Fruit fly (Drosophila melanogaster) whole organism, prepupa: Measurements from ENCODE around the gene Polr1E.

Source experiments
- CG10669 ChIP-seq: fragments of 200-800 bp; sonication (Bioruptor generic); optimal IDR thresholded peaks from 3 replicates; lab custom pipeline; 2018; ENCODE audit warnings: missing biosample characterization, mild to moderate bottlenecking, missing genetic modification characterization, moderate library complexity
- CG11902 ChIP-seq: fragments of 200-800 bp; sonication (Bioruptor generic); optimal IDR thresholded peaks from 3 replicates; lab custom pipeline; 2016; ENCODE audit warnings: missing biosample characterization, missing genetic modification characterization
- CG1621 ChIP-seq: fragments of 200-800 bp; sonication (Bioruptor generic); optimal IDR thresholded peaks from 3 replicates; lab custom pipeline; 2018; ENCODE audit warnings: missing biosample characterization, mild to moderate bottlenecking, missing genetic modification characterization
- CG16779 ChIP-seq: fragments of 200-800 bp; sonication (Bioruptor generic); optimal IDR thresholded peaks from 3 replicates; lab custom pipeline; 2017; ENCODE audit warnings: missing biosample characterization, mild to moderate bottlenecking, missing genetic modification characterization
- CG3032 ChIP-seq: fragments of 200-800 bp; optimal IDR thresholded peaks from 2 replicates; lab custom pipeline; 2019; ENCODE audit warnings: missing biosample characterization, mild to moderate bottlenecking, missing genetic modification characterization, moderate library complexity
- CG31627 ChIP-seq: fragments of 200-800 bp; sonication (Bioruptor generic); optimal IDR thresholded peaks from 3 replicates; lab custom pipeline; 2016; ENCODE audit warnings: missing biosample characterization, missing genetic modification characterization
- CG32006 ChIP-seq: fragments of 200-800 bp; sonication (Bioruptor generic); optimal IDR thresholded peaks from 3 replicates; lab custom pipeline; 2017; ENCODE audit warnings: missing biosample characterization, mild to moderate bottlenecking, missing genetic modification characterization
- CG34406 ChIP-seq: fragments of 200-800 bp; sonication (Bioruptor generic); optimal IDR thresholded peaks from 3 replicates; lab custom pipeline; 2016; ENCODE audit warnings: missing biosample characterization, missing genetic modification characterization
- CG3919 ChIP-seq: fragments of 200-800 bp; sonication (Bioruptor generic); optimal IDR thresholded peaks from 3 replicates; lab custom pipeline; 2016; ENCODE audit warnings: missing biosample characterization, missing genetic modification characterization
- CG6163 ChIP-seq: fragments of 200-800 bp; sonication (Bioruptor generic); IDR thresholded peaks from 3 replicates; pipeline ENCODE4 v1.3.6; 2022; ENCODE audit warnings: missing biosample characterization, missing genetic modification characterization
- CG6276 ChIP-seq: fragments of 200-800 bp; sonication (Bioruptor generic); optimal IDR thresholded peaks from 2 replicates; lab custom pipeline; 2017; ENCODE audit warnings: missing biosample characterization, mild to moderate bottlenecking, missing genetic modification characterization
- CG6792 ChIP-seq: fragments of 200-800 bp; sonication (Bioruptor generic); optimal IDR thresholded peaks from 3 replicates; lab custom pipeline; 2016; ENCODE audit warnings: missing biosample characterization, missing genetic modification characterization
- CG6808 ChIP-seq: fragments of 200-800 bp; sonication (Bioruptor generic); optimal IDR thresholded peaks from 3 replicates; lab custom pipeline; 2017; ENCODE audit warnings: missing biosample characterization, missing genetic modification characterization, mild to moderate bottlenecking, moderate library complexity, missing genetic modification reagents
- CG6854 ChIP-seq: fragments of 200-800 bp; sonication (Bioruptor generic); optimal IDR thresholded peaks from 2 replicates; lab custom pipeline; 2017; ENCODE audit warnings: missing biosample characterization, mild to moderate bottlenecking, missing genetic modification characterization
- CG7368 ChIP-seq: fragments of 200-800 bp; sonication (Bioruptor generic); optimal IDR thresholded peaks from 3 replicates; lab custom pipeline; 2016; ENCODE audit warnings: missing biosample characterization, missing genetic modification characterization
- CG8319 ChIP-seq: fragments of 200-800 bp; sonication (Bioruptor generic); optimal IDR thresholded peaks from 3 replicates; lab custom pipeline; 2016; ENCODE audit warnings: missing biosample characterization, missing genetic modification characterization
- CG8632 ChIP-seq: fragments of 200-800 bp; sonication (Bioruptor generic); optimal IDR thresholded peaks from 3 replicates; lab custom pipeline; 2016; ENCODE audit warnings: missing biosample characterization, missing genetic modification characterization
- CG9139 ChIP-seq: fragments of 200-800 bp; sonication (Bioruptor generic); optimal IDR thresholded peaks from 3 replicates; lab custom pipeline; 2017; ENCODE audit warnings: missing biosample characterization, mild to moderate bottlenecking, missing genetic modification characterization
- Eip78C ChIP-seq: fragments of 200-800 bp; sonication (Bioruptor generic); peaks from one replicate; lab custom pipeline; 2016; ENCODE audit warnings: missing biosample characterization, missing genetic modification characterization
- Ets21C ChIP-seq: fragments of 200-800 bp; sonication (Bioruptor generic); optimal IDR thresholded peaks from 3 replicates; lab custom pipeline; 2016; ENCODE audit warnings: missing biosample characterization, missing genetic modification characterization
- Ets96B ChIP-seq: fragments of 200-800 bp; optimal IDR thresholded peaks from 2 replicates; lab custom pipeline; 2019; ENCODE audit warnings: missing biosample characterization, mild to moderate bottlenecking, missing genetic modification characterization, moderate library complexity
- Gug ChIP-seq: fragments of 200-800 bp; sonication (Bioruptor generic); IDR thresholded peaks from 2 replicates; pipeline ENCODE4 v1.3.6; 2022; ENCODE audit warnings: missing biosample characterization, missing genetic modification characterization
- Hr38 ChIP-seq: sonication (Bioruptor generic); optimal IDR thresholded peaks from 2 replicates; lab custom pipeline; 2016; ENCODE audit warnings: missing biosample characterization, missing genetic modification characterization
- Lpt ChIP-seq: fragments of 200-800 bp; sonication (Bioruptor generic); optimal IDR thresholded peaks from 3 replicates; lab custom pipeline; 2016; ENCODE audit warnings: missing biosample characterization, missing genetic modification characterization
- Met ChIP-seq: fragments of 200-800 bp; sonication (Bioruptor generic); optimal IDR thresholded peaks from 3 replicates; lab custom pipeline; 2016; ENCODE audit warnings: missing biosample characterization, missing genetic modification characterization
- OdsH ChIP-seq: fragments of 200-800 bp; sonication (Bioruptor generic); optimal IDR thresholded peaks from 3 replicates; lab custom pipeline; 2016; ENCODE audit warnings: missing biosample characterization, missing genetic modification characterization
- Sox102F ChIP-seq: fragments of 200-800 bp; sonication (Bioruptor generic); optimal IDR thresholded peaks from 2 replicates; lab custom pipeline; 2016; ENCODE audit warnings: missing biosample characterization, mild to moderate bottlenecking, missing genetic modification characterization
- Sox14 ChIP-seq: fragments of 200-800 bp; sonication (Bioruptor generic); optimal IDR thresholded peaks from 3 replicates; lab custom pipeline; 2016; ENCODE audit warnings: missing biosample characterization, missing genetic modification characterization
- acj6 ChIP-seq: fragments of 200-800 bp; sonication (Bioruptor generic); optimal IDR thresholded peaks from 3 replicates; lab custom pipeline; 2016; ENCODE audit warnings: missing biosample characterization, missing genetic modification characterization
- eg ChIP-seq: fragments of 200-800 bp; sonication (Bioruptor generic); IDR thresholded peaks from 3 replicates; pipeline ENCODE4 v1.3.6; 2022; ENCODE audit warnings: missing biosample characterization, missing genetic modification characterization
- esn ChIP-seq: fragments of 200-800 bp; sonication (Bioruptor generic); optimal IDR thresholded peaks from 2 replicates; lab custom pipeline; 2016; ENCODE audit warnings: missing biosample characterization, mild to moderate bottlenecking, missing genetic modification characterization, moderate library complexity
- fd85E ChIP-seq: fragments of 200-800 bp; sonication (Bioruptor generic); optimal IDR thresholded peaks from 3 replicates; lab custom pipeline; 2016; ENCODE audit warnings: missing biosample characterization, missing genetic modification characterization
- lz ChIP-seq: fragments of 200-800 bp; sonication (Bioruptor generic); optimal IDR thresholded peaks from 3 replicates; lab custom pipeline; 2016; ENCODE audit warnings: missing biosample characterization, missing genetic modification characterization
- net ChIP-seq: fragments of 200-800 bp; sonication (Bioruptor generic); optimal IDR thresholded peaks from 3 replicates; lab custom pipeline; 2016; ENCODE audit warnings: missing biosample characterization, missing genetic modification characterization
- pdm3 ChIP-seq: fragments of 200-800 bp; sonication (Bioruptor generic); optimal IDR thresholded peaks from 3 replicates; lab custom pipeline; 2016; ENCODE audit warnings: missing biosample characterization, missing genetic modification characterization
- salr ChIP-seq, 2 experiments: fragments of 200-800 bp; sonication (Bioruptor generic); optimal IDR thresholded peaks; 3 replicates each; lab custom pipeline; 2016 to 2018; ENCODE audit warnings: missing biosample characterization in 2 of 2, missing genetic modification characterization in 2 of 2, mild to moderate bottlenecking in 1 of 2
- spab ChIP-seq: fragments of 200-800 bp; sonication (Bioruptor generic); optimal IDR thresholded peaks from 2 replicates; lab custom pipeline; 2017; ENCODE audit warnings: missing biosample characterization, mild to moderate bottlenecking, missing genetic modification characterization, missing genetic modification reagents
- ss ChIP-seq, 2 experiments: fragments of 200-800 bp; sonication (Bioruptor generic); optimal IDR thresholded peaks; 2 replicates in 1 of 2; 3 replicates in 1 of 2; lab custom pipeline; 2017 to 2018; ENCODE audit warnings: mild to moderate bottlenecking in 2 of 2, missing biosample characterization in 2 of 2, missing genetic modification characterization in 2 of 2, moderate library complexity in 1 of 2
- svp ChIP-seq: fragments of 200-800 bp; sonication (Bioruptor generic); peaks from one replicate; lab custom pipeline; 2016; ENCODE audit warnings: missing biosample characterization, missing genetic modification characterization

Polr1E gene

DNA sequence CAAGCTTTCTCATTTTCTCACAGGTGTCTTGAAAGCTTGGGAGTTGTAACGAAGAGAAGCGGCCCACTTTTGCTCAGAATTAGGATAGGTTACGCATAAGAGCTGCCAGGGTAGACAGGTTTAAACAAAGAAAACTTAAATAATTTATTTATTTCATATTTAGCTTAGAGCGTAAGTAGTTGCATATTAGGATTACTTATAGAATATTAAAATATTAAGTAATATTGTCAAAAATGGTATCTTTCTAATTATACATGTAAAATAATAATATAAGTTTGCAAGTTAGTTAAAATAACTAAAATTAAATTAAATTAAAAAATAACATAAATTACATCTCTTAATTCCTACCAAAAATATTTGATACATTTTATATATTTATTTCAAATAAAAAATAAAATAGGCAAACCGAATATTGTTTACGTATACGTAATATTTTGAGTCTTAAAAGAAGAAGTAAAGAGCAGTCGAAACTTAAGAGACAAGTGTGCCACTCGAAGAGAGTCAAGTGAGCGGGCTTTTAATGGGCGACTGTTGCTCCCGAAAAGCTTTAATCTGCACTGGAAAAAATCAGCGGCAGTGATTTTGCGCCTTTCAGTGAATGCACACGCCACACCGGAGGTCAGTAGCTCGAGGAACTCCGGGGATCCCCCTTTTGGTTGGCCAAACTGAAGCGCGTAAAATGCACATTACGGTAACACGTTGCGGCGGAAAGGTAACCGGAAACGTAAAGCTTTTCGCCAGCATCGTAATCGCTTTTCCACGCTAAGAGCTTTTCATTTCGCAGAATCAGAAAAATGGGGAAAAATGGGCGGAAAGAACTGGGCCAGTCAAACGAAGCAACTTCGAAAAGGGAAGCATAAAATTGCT is 13.5 kb upstream of the Polr1E start (continued):
- TF ChIP-seq net (GFP tag; lab: Kevin White, UChicago) = peak; percentile 15
- peak; percentile 18; the same call in 1 of the 2 replicates for TF ChIP-seq Gug
- no peak for TF ChIP-seq CG8632 (GFP tag; lab: Kevin White, UChicago)

DNA sequence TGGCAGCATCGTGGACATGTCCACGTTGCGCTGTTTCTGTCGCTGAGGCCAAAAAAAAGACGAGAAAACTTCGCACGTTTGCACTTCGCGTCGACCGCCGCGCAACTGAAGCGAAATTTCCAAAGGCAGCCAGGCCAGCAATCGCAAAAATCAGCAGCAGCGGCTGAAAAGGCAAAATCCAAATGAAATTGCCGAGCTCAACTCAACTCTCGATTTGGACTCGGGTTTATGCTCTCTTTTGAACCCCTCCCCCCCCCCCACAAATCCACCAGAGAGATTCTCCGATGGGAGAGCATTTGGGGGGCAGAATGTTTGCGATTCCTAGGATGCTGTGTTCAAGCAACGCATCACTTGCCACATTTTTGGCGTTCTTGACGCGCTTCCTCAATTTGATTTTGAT is 12.8 kb upstream of the Polr1E start, which contains the start of gene PKD:
Gene PKD (minus strand): TSS at position 88 of the 400 bp plus-strand sequence.
- peak; percentile 68; the same call in 2 of the 3 replicates for TF ChIP-seq eg
- TF ChIP-seq CG6163 = 0 out of 3 replicates have a peak, but pooled peaks have one; percentile 45
- no peak for TF ChIP-seq CG6854 (GFP tag; lab: Kevin White, UChicago)
- TF ChIP-seq, all 60 proteins: peak for 2

DNA sequence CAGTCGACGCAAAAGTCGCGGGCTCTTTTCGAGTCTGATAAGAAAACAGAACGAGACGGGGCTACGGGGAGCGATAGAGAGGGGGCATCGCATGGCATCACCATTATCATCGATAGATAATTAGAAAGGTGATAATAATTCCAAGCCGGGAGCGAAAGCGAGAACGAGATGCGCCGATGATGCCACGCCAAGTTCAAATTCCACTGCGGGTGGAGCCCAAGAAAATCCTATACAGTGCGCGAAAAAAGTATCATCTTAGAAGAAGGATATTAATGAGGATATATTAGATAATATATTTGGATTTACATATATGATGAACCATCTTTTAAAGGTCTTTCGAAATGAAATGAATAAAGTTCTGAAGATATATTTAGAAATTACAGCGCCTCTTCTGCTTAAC is 11.2 kb upstream of the Polr1E start:
- peak; percentile 33 for TF ChIP-seq CG10669 (GFP tag; lab: Kevin White, UChicago)
- no peak for TF ChIP-seq Lpt (GFP tag; lab: Kevin White, UChicago)
- no peak for TF ChIP-seq Ets96B (tag; lab: Kevin White, UChicago)
- no peak for TF ChIP-seq esn
- no peak for TF ChIP-seq CG6163
- TF ChIP-seq pdm3 = no peak
- no peak for TF ChIP-seq CG9139
- no peak for TF ChIP-seq Sox102F (GFP tag; lab: Kevin White, UChicago)
- TF ChIP-seq CG8319 (GFP tag; lab: Kevin White, UChicago) = no peak
- TF ChIP-seq CG6808 = peak; percentile 44
- no peak for TF ChIP-seq Met (GFP tag; lab: Kevin White, UChicago)
- TF ChIP-seq Ets21C (GFP tag; lab: Kevin White, UChicago) = no peak
- TF ChIP-seq Sox14 (GFP tag; lab: Kevin White, UChicago) = no peak
- no peak for TF ChIP-seq fd85E (GFP tag; lab: Kevin White, UChicago)
- no peak for TF ChIP-seq OdsH (GFP tag; lab: Kevin White, UChicago)
- no peak for TF ChIP-seq lz
- no peak for TF ChIP-seq CG34406
- TF ChIP-seq acj6 (GFP tag; lab: Kevin White, UChicago) = no peak
- TF ChIP-seq CG6792 (GFP tag; lab: Kevin White, UChicago) = no peak
- peak; percentile 28 for TF ChIP-seq CG6276
- TF ChIP-seq net (GFP tag; lab: Kevin White, UChicago) = no peak
- no peak for TF ChIP-seq CG1621 (tag; lab: Kevin White, UChicago)
- TF ChIP-seq salr (GFP tag; optimal IDR thresholded peaks at IDR 0.05; lab: Kevin White, UChicago) = no peak
- no peak for TF ChIP-seq CG16779 (tag; lab: Kevin White, UChicago)
- no peak for TF ChIP-seq spab (GFP tag; lab: Kevin White, UChicago)
- no peak for TF ChIP-seq CG3919
- no peak for TF ChIP-seq CG6854 (GFP tag; lab: Kevin White, UChicago)
- TF ChIP-seq CG31627 (GFP tag; lab: Kevin White, UChicago) = no peak
- TF ChIP-seq CG7368 (GFP tag; lab: Kevin White, UChicago) = no peak
- no peak for TF ChIP-seq CG3032 (tag; lab: Kevin White, UChicago)
- peak; percentile 54 for TF ChIP-seq svp
- peak; percentile 64 for TF ChIP-seq Eip78C (GFP tag; lab: Kevin White, UChicago)
- peak; percentile 38 for TF ChIP-seq CG32006
- TF ChIP-seq Hr38 (GFP tag; lab: Kevin White, UChicago) = no peak
- no peak for TF ChIP-seq CG11902 (GFP tag; lab: Kevin White, UChicago)
- TF ChIP-seq ss (GFP tag; optimal IDR thresholded peaks at IDR 0.05; lab: Kevin White, UChicago) = peak in 1 of 2 experiments; percentile 44
